Fruit fly (Drosophila melanogaster): ENCODE data around the gene nebu.

nebu gene

DNA sequence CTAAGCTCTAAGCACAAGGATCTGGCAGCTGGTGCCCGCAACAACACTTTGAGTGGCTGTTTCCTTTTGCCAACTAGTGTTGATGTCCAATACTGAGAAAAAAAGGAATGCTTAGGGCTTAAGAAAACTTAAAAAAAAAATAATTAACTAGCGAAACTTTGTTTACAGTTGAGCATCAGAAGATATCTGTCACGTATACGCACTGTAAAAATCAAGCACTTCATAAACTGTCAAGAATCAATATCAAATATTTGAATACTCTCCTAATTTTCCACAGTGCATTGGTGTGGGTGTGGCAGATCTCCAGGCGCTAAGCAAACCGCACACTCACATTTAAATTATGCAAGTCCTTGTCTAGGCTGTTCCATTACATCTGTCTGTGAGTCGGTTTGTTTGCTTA lies 31.3 kb upstream of the nebu start (continued):
- TF ChIP-seq Ada2b (GFP tag; IDR thresholded peaks at IDR 0.05): peak; percentile 39; the same call in 1 of the 2 replicates
- no peak for TF ChIP-seq so (GFP tag; IDR thresholded peaks at IDR 0.05)
- peak; percentile 34 for TF ChIP-seq abd-A (tag; optimal IDR thresholded peaks at IDR 0.05)
- no peak for TF ChIP-seq Dref (GFP tag; IDR thresholded peaks at IDR 0.05)
- peak; percentile 93 for TF ChIP-seq Ets65A (GFP tag)
- no peak for TF ChIP-seq CG4282 (GFP tag; optimal IDR thresholded peaks at IDR 0.05)
- TF ChIP-seq CG6854 (GFP tag; optimal IDR thresholded peaks at IDR 0.05): peak; percentile 17
- peak; percentile 22; the same call in 1 of the 2 replicates for TF ChIP-seq sob (GFP tag; IDR thresholded peaks at IDR 0.05)
- peak; percentile 30; the same call in 1 of the 2 replicates for TF ChIP-seq esg (GFP tag; conservative IDR thresholded peaks at IDR 0.05)
- TF ChIP-seq BtbVII (GFP tag; optimal IDR thresholded peaks at IDR 0.05): no peak
- TF ChIP-seq ase (GFP tag; IDR thresholded peaks at IDR 0.05): no peak
- TF ChIP-seq wdn (GFP tag; IDR thresholded peaks at IDR 0.05): no peak
- TF ChIP-seq nerfin-1 (tag; optimal IDR thresholded peaks at IDR 0.05): no peak
- TF ChIP-seq TFAM (GFP tag; optimal IDR thresholded peaks at IDR 0.05): no peak
- no peak for TF ChIP-seq CG10543 (GFP tag; optimal IDR thresholded peaks at IDR 0.05)
- no peak for TF ChIP-seq CG10979 (tag; optimal IDR thresholded peaks at IDR 0.05)
- TF ChIP-seq sisA (GFP tag; IDR thresholded peaks at IDR 0.05): 0 out of 2 replicates have a peak, but pooled peaks have one; percentile 14
- no peak for TF ChIP-seq Sin3A (optimal IDR thresholded peaks at IDR 0.05)
- TF ChIP-seq sens (GFP tag): peak; percentile 39
- TF ChIP-seq z (GFP tag; IDR thresholded peaks at IDR 0.05): no peak
- no peak for TF ChIP-seq HmgZ (tag; optimal IDR thresholded peaks at IDR 0.05)
- peak; percentile 15 for TF ChIP-seq mam (GFP tag; optimal IDR thresholded peaks at IDR 0.05)
- TF ChIP-seq Hr39 (optimal IDR thresholded peaks at IDR 0.05): no peak
- TF ChIP-seq inv (GFP tag; IDR thresholded peaks at IDR 0.05; ENCODE audit: partially characterized antibody): no peak
- TF ChIP-seq CG9727 (GFP tag; optimal IDR thresholded peaks at IDR 0.05): peak; percentile 7
- TF ChIP-seq corto (GFP tag; optimal IDR thresholded peaks at IDR 0.05): no peak
- no peak for TF ChIP-seq CG1647 (GFP tag; optimal IDR thresholded peaks at IDR 0.05)
- peak; percentile 27 for TF ChIP-seq dmrt99B (tag; optimal IDR thresholded peaks at IDR 0.05)
- peak; percentile 33 for TF ChIP-seq caup (GFP tag; optimal IDR thresholded peaks at IDR 0.05; ENCODE audit: severe bottlenecking)
- peak; percentile 25 for TF ChIP-seq Fer3 (tag; optimal IDR thresholded peaks at IDR 0.05)
- TF ChIP-seq tio (GFP tag; optimal IDR thresholded peaks at IDR 0.05): no peak
- TF ChIP-seq ara (GFP tag; IDR thresholded peaks at IDR 0.05): no peak
- no peak for TF ChIP-seq luna (GFP tag; optimal IDR thresholded peaks at IDR 0.05)
- peak; percentile 35; the same call in 1 of the 2 replicates for TF ChIP-seq lmd (GFP tag; IDR thresholded peaks at IDR 0.05)
- no peak for TF ChIP-seq H2.0 (GFP tag; IDR thresholded peaks at IDR 0.05)
- TF ChIP-seq CG17568 (GFP tag; optimal IDR thresholded peaks at IDR 0.05): no peak
- no peak for TF ChIP-seq Sry-β (GFP tag; optimal IDR thresholded peaks at IDR 0.05)
- no peak for TF ChIP-seq CG4854 (GFP tag; optimal IDR thresholded peaks at IDR 0.05)
- TF ChIP-seq ac (GFP tag; optimal IDR thresholded peaks at IDR 0.05): no peak
- no peak for TF ChIP-seq CTCF (GFP tag; optimal IDR thresholded peaks at IDR 0.05)
- no peak for TF ChIP-seq usp (GFP tag; optimal IDR thresholded peaks at IDR 0.05)
- TF ChIP-seq CG12659 (GFP tag; optimal IDR thresholded peaks at IDR 0.05): peak; percentile 8
- TF ChIP-seq CG17186 (GFP tag; optimal IDR thresholded peaks at IDR 0.05): no peak
- no peak for TF ChIP-seq cg (GFP tag; optimal IDR thresholded peaks at IDR 0.05)
- no peak for TF ChIP-seq h (optimal IDR thresholded peaks at IDR 0.05)
- no peak for TF ChIP-seq Sry-δ (GFP tag; optimal IDR thresholded peaks at IDR 0.05)
- 0 out of 2 replicates have a peak, but pooled peaks have one; percentile 18 for TF ChIP-seq CG11085 (GFP tag; IDR thresholded peaks at IDR 0.05)
- no peak for TF ChIP-seq odd (GFP tag; optimal IDR thresholded peaks at IDR 0.05)
- TF ChIP-seq Sox102F (GFP tag; optimal IDR thresholded peaks at IDR 0.05): peak; percentile 11
- TF ChIP-seq jing (GFP tag; optimal IDR thresholded peaks at IDR 0.05): no peak
- TF ChIP-seq CG9817 (tag; optimal IDR thresholded peaks at IDR 0.05): no peak
- TF ChIP-seq tx (GFP tag; optimal IDR thresholded peaks at IDR 0.05): no peak
- TF ChIP-seq CG14050 (GFP tag; IDR thresholded peaks at IDR 0.05): no peak
- no peak for TF ChIP-seq sug (tag; optimal IDR thresholded peaks at IDR 0.05)
